Fruit fly (Drosophila melanogaster) whole organism, embryonic: ENCODE data around the gene CG34453.
A peak's percentile ranks its signal among the peaks of the same experiment; 100 is the strongest.

ENCODE experiments used
- Abd-B ChIP-seq: fragments of 200-800 bp; sonication (Bioruptor generic); optimal IDR thresholded peaks from 2 replicates; lab custom pipeline; 2018; ENCODE audit warnings: missing biosample characterization, mild to moderate bottlenecking, missing genetic modification characterization, moderate library complexity
- Asciz ChIP-seq: fragments of 200-800 bp; sonication (Bioruptor generic); optimal IDR thresholded peaks from 2 replicates; lab custom pipeline; 2017; ENCODE audit warnings: missing biosample characterization, mild to moderate bottlenecking, missing genetic modification characterization, missing genetic modification reagents
- CG10147 ChIP-seq: fragments of 200-800 bp; sonication (Bioruptor generic); optimal IDR thresholded peaks from 2 replicates; lab custom pipeline; 2019; ENCODE audit warnings: missing biosample characterization, mild to moderate bottlenecking, missing genetic modification characterization, moderate library complexity
- CG11085 ChIP-seq: fragments of 200-800 bp; sonication (Bioruptor generic); IDR thresholded peaks from 2 replicates; pipeline ENCODE4 v1.3.6; 2022; ENCODE audit warnings: missing biosample characterization, missing genetic modification characterization
- CG11456 ChIP-seq: fragments of 200-800 bp; sonication (Bioruptor generic); IDR thresholded peaks from 3 replicates; pipeline ENCODE4 v1.3.6; 2022; ENCODE audit warnings: missing biosample characterization, missing genetic modification characterization
- CG11696 ChIP-seq: fragments of 200-800 bp; sonication (Bioruptor generic); IDR thresholded peaks from 2 replicates; pipeline ENCODE4 v1.3.6; 2022; ENCODE audit warnings: missing biosample characterization, missing genetic modification characterization
- CG12219 ChIP-seq: fragments of 200-800 bp; sonication (Bioruptor generic); optimal IDR thresholded peaks from 3 replicates; lab custom pipeline; 2018; ENCODE audit warnings: missing biosample characterization, mild to moderate bottlenecking, missing genetic modification characterization
- CG13123 ChIP-seq: fragments of 200-800 bp; sonication (Bioruptor generic); optimal IDR thresholded peaks from 2 replicates; lab custom pipeline; 2016; ENCODE audit warnings: missing biosample characterization, missing genetic modification characterization
- CG13775 ChIP-seq: fragments of 200-800 bp; sonication (Bioruptor generic); optimal IDR thresholded peaks from 3 replicates; lab custom pipeline; 2017; ENCODE audit warnings: missing biosample characterization, mild to moderate bottlenecking, missing genetic modification characterization
- CG13894 ChIP-seq: fragments of 200-800 bp; sonication (Bioruptor generic); optimal IDR thresholded peaks from 3 replicates; lab custom pipeline; 2018; ENCODE audit warnings: missing biosample characterization, mild to moderate bottlenecking, missing genetic modification characterization, moderate library complexity
- CG16863 ChIP-seq: fragments of 200-800 bp; sonication (Bioruptor generic); optimal IDR thresholded peaks from 3 replicates; lab custom pipeline; 2016; ENCODE audit warnings: missing biosample characterization, missing genetic modification characterization
- CG17385 ChIP-seq: fragments of 200-800 bp; sonication (Bioruptor generic); optimal IDR thresholded peaks from 3 replicates; lab custom pipeline; 2018; ENCODE audit warnings: missing biosample characterization, mild to moderate bottlenecking, missing genetic modification characterization
- CG17829 ChIP-seq: fragments of 200-800 bp; optimal IDR thresholded peaks from 2 replicates; lab custom pipeline; 2019; ENCODE audit warnings: missing biosample characterization, mild to moderate bottlenecking, missing genetic modification characterization, moderate library complexity
- CG1792 ChIP-seq: fragments of 200-800 bp; sonication (Bioruptor generic); optimal IDR thresholded peaks from 2 replicates; lab custom pipeline; 2016; ENCODE audit warnings: missing biosample characterization, missing genetic modification characterization
- CG18262 ChIP-seq: fragments of 200-800 bp; optimal IDR thresholded peaks from 3 replicates; lab custom pipeline; 2019; ENCODE audit warnings: missing biosample characterization, mild to moderate bottlenecking, missing genetic modification characterization, moderate library complexity
- CG18619 ChIP-seq: fragments of 200-800 bp; sonication (Bioruptor generic); optimal IDR thresholded peaks from 3 replicates; lab custom pipeline; 2017; ENCODE audit warnings: missing biosample characterization, mild to moderate bottlenecking, missing genetic modification characterization
- CG6654 ChIP-seq: fragments of 200-800 bp; sonication (Bioruptor generic); optimal IDR thresholded peaks from 2 replicates; lab custom pipeline; 2017; ENCODE audit warnings: missing biosample characterization, mild to moderate bottlenecking, missing genetic modification characterization
- CG8281 ChIP-seq: fragments of 200-800 bp; sonication (Bioruptor generic); optimal IDR thresholded peaks from 2 replicates; lab custom pipeline; 2018; ENCODE audit warnings: missing biosample characterization, mild to moderate bottlenecking, missing genetic modification characterization, moderate library complexity
- CG8944 ChIP-seq: fragments of 200-800 bp; sonication (Bioruptor generic); optimal IDR thresholded peaks from 3 replicates; lab custom pipeline; 2016; ENCODE audit warnings: missing biosample characterization, missing genetic modification characterization
- CG9932 ChIP-seq: fragments of 200-800 bp; sonication (Bioruptor generic); IDR thresholded peaks from 2 replicates; pipeline ENCODE4 v1.3.6; 2022; ENCODE audit warnings: missing biosample characterization, missing genetic modification characterization
- CHES-1-like ChIP-seq: fragments of 200-800 bp; sonication (Bioruptor generic); optimal IDR thresholded peaks from 2 replicates; lab custom pipeline; 2016; ENCODE audit warnings: missing biosample characterization, missing genetic modification characterization
- D19A ChIP-seq: fragments of 200-800 bp; optimal IDR thresholded peaks from 3 replicates; lab custom pipeline; 2019; ENCODE audit warnings: missing biosample characterization, mild to moderate bottlenecking, missing genetic modification characterization, moderate library complexity
- Deaf1 ChIP-seq: fragments of 200-800 bp; optimal IDR thresholded peaks from 3 replicates; lab custom pipeline; 2019; ENCODE audit warnings: missing biosample characterization, mild to moderate bottlenecking, missing genetic modification characterization, moderate library complexity
- E2f1 ChIP-seq: fragments of 200-800 bp; sonication (Bioruptor generic); IDR thresholded peaks from 2 replicates; pipeline ENCODE4 v1.3.6; 2022; ENCODE audit warnings: missing biosample characterization, missing genetic modification characterization
- Hmx ChIP-seq: fragments of 200-800 bp; sonication (Bioruptor generic); optimal IDR thresholded peaks from 2 replicates; lab custom pipeline; 2016; ENCODE audit warnings: missing biosample characterization, missing genetic modification characterization
- Hr3 ChIP-seq: fragments of 200-800 bp; sonication (Bioruptor generic); optimal IDR thresholded peaks from 3 replicates; lab custom pipeline; 2016; ENCODE audit warnings: missing biosample characterization, missing genetic modification characterization
- MESR4 ChIP-seq: fragments of 200-800 bp; sonication (Bioruptor generic); optimal IDR thresholded peaks from 2 replicates; lab custom pipeline; 2018; ENCODE audit warnings: missing biosample characterization, mild to moderate bottlenecking, missing genetic modification characterization, moderate library complexity
- Sin3A ChIP-seq: fragments of >200 bp; optimal IDR thresholded peaks from 2 replicates; lab custom pipeline; 2018
- Xbp1 ChIP-seq: fragments of 200-800 bp; sonication (Bioruptor generic); optimal IDR thresholded peaks from 3 replicates; lab custom pipeline; 2016; ENCODE audit warnings: missing biosample characterization, mild to moderate bottlenecking, missing genetic modification characterization
- btn ChIP-seq: fragments of 200-800 bp; sonication (Bioruptor generic); optimal IDR thresholded peaks from 2 replicates; lab custom pipeline; 2016; ENCODE audit warnings: missing biosample characterization, missing genetic modification characterization
- cato ChIP-seq: fragments of 200-800 bp; sonication (Bioruptor generic); optimal IDR thresholded peaks from 2 replicates; lab custom pipeline; 2016; ENCODE audit warnings: missing biosample characterization, missing genetic modification characterization, borderline replicate concordance
- cg ChIP-seq: fragments of 200-800 bp; sonication (Bioruptor generic); optimal IDR thresholded peaks from 3 replicates; lab custom pipeline; 2019; ENCODE audit warnings: missing biosample characterization, mild to moderate bottlenecking, missing genetic modification characterization, moderate library complexity
- da ChIP-seq: fragments of 200-800 bp; sonication (Bioruptor generic); optimal IDR thresholded peaks from 2 replicates; lab custom pipeline; 2016; ENCODE audit warnings: missing biosample characterization, missing genetic modification characterization
- ems ChIP-seq: fragments of 200-800 bp; sonication (Bioruptor generic); optimal IDR thresholded peaks from 3 replicates; lab custom pipeline; 2016; ENCODE audit warnings: missing biosample characterization, missing genetic modification characterization
- fd96Cb ChIP-seq: fragments of 200-800 bp; sonication (Bioruptor generic); optimal IDR thresholded peaks from 2 replicates; lab custom pipeline; 2018; ENCODE audit warnings: missing biosample characterization, mild to moderate bottlenecking, missing genetic modification characterization, moderate library complexity
- ftz-f1 ChIP-seq: fragments of 200-800 bp; sonication (Bioruptor generic); optimal IDR thresholded peaks from 2 replicates; lab custom pipeline; 2016; ENCODE audit warnings: missing biosample characterization, missing genetic modification characterization
- fu2 ChIP-seq: fragments of 200-800 bp; sonication (Bioruptor generic); optimal IDR thresholded peaks from 2 replicates; lab custom pipeline; 2016; ENCODE audit warnings: missing biosample characterization, missing genetic modification characterization
- h ChIP-seq: fragments of >200 bp; optimal IDR thresholded peaks from 2 replicates; lab custom pipeline; 2017
- hbn ChIP-seq: fragments of 200-800 bp; sonication (Bioruptor generic); IDR thresholded peaks from 2 replicates; pipeline ENCODE4 v1.3.6; 2022; ENCODE audit warnings: missing biosample characterization, missing genetic modification characterization; ENCODE audit not compliant: partially characterized antibody
- lbe ChIP-seq: fragments of 200-800 bp; sonication (Bioruptor generic); optimal IDR thresholded peaks from 2 replicates; lab custom pipeline; 2016; ENCODE audit warnings: missing biosample characterization, mild to moderate bottlenecking, missing genetic modification characterization
- luna ChIP-seq: fragments of 200-800 bp; sonication (Bioruptor generic); optimal IDR thresholded peaks from 2 replicates; lab custom pipeline; 2016; ENCODE audit warnings: missing biosample characterization, missing genetic modification characterization
- nom ChIP-seq: fragments of 200-800 bp; sonication (Bioruptor generic); optimal IDR thresholded peaks from 2 replicates; lab custom pipeline; 2017; ENCODE audit warnings: missing biosample characterization, missing genetic modification characterization, mild to moderate bottlenecking, moderate library complexity, missing genetic modification reagents
- org-1 ChIP-seq: fragments of 200-800 bp; sonication (Bioruptor generic); optimal IDR thresholded peaks from 2 replicates; lab custom pipeline; 2017; ENCODE audit warnings: missing biosample characterization, missing genetic modification characterization
- pnt ChIP-seq: fragments of 200-800 bp; sonication (Bioruptor generic); optimal IDR thresholded peaks from 3 replicates; lab custom pipeline; 2016; ENCODE audit warnings: missing biosample characterization, missing genetic modification characterization
- rib ChIP-seq: fragments of 200-800 bp; sonication (Bioruptor generic); IDR thresholded peaks from 2 replicates; pipeline ENCODE4 v1.3.6; 2022; ENCODE audit warnings: missing biosample characterization, missing genetic modification characterization
- row ChIP-seq: fragments of 200-800 bp; sonication (Bioruptor generic); IDR thresholded peaks from 3 replicates; pipeline ENCODE4 v1.3.6; 2022; ENCODE audit warnings: missing biosample characterization, missing genetic modification characterization
- sim ChIP-seq: fragments of 200-800 bp; sonication (Bioruptor generic); IDR thresholded peaks from 2 replicates; pipeline ENCODE4 v1.3.6; 2022; ENCODE audit warnings: missing biosample characterization, missing genetic modification characterization
- tio ChIP-seq: fragments of 200-800 bp; sonication (Bioruptor generic); optimal IDR thresholded peaks from 2 replicates; lab custom pipeline; 2017; ENCODE audit warnings: missing biosample characterization, missing genetic modification characterization, inconsistent platforms
- vnd ChIP-seq: fragments of 200-800 bp; sonication (Bioruptor generic); IDR thresholded peaks from 3 replicates; pipeline ENCODE4 v1.3.6; 2022; ENCODE audit warnings: missing biosample characterization, missing genetic modification characterization; ENCODE audit not compliant: partially characterized antibody
- zen2 ChIP-seq: fragments of 200-800 bp; sonication (Bioruptor generic); IDR thresholded peaks from 3 replicates; pipeline ENCODE4 v1.3.6; 2022; ENCODE audit warnings: missing biosample characterization, missing genetic modification characterization; ENCODE audit not compliant: partially characterized antibody

CG34453 gene

DNA sequence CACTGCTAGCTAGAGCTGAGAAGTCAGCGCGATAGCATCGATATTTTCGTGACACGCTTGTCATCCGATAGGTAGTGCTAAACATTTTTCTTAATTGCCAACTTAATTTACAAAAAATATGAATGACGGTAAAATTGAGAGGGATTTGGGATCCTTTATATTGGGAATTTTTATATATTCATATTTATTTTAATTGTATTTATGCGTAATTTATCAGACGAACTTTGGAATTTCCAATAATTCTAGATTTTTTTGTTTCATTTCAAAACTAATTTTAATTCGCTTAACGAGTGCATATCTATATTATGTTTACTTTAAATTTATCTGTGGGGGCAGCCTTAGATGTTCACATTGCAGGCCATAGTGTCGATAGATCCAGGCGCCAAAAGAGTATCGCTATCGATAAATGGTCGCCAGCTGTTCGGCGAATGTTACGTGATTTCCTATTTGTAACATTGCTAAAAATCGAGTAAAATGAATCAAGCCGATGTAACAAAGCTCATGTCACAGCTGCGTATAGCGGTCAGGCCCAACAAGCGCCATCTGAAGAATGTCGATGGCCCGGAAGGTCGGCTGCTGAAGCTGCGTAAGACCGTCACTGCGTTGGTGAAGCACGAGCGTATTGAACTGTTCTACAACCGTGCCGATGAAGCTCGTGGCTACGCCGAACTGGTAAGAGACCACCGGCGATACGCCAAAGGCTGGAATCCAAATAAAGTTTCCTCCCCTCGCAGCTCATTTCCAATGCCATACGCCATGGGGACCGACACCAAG, 31.4 kb upstream of the CG34453 start, which contains the start of the genes Tudor-SN and mRpL17 (continued):
- peak; percentile 85 for TF ChIP-seq CG9932 (GFP tag; lab: Robert Waterston, UW)
- TF ChIP-seq CG6654, result no peak
- no peak for TF ChIP-seq h
- peak; percentile 66 for TF ChIP-seq lbe (GFP tag; lab: Kevin White, UChicago)
- TF ChIP-seq CG11085, result peak; percentile 52; the same call in 1 of the 2 replicates
- peak; percentile 23 for TF ChIP-seq CG18619 (GFP tag; lab: Kevin White, UChicago)
- peak; percentile 96 for TF ChIP-seq zen2
- TF ChIP-seq da (GFP tag; lab: Kevin White, UChicago), result no peak
- TF ChIP-seq luna (GFP tag; lab: Kevin White, UChicago), result no peak
- TF ChIP-seq CG17829 (tag; lab: Kevin White, UChicago), result peak; percentile 39
- TF ChIP-seq nom (GFP tag; lab: Kevin White, UChicago), result no peak
- peak; percentile 77 for TF ChIP-seq MESR4 (GFP tag; lab: Kevin White, UChicago)
- TF ChIP-seq ems (GFP tag; lab: Kevin White, UChicago), result peak; percentile 32
- TF ChIP-seq Deaf1 (tag; lab: Kevin White, UChicago), result peak; percentile 58
- peak; percentile 57 for TF ChIP-seq CG18262 (tag; lab: Kevin White, UChicago)
- peak; percentile 61 for TF ChIP-seq Xbp1 (GFP tag; lab: Kevin White, UChicago)
- no peak for TF ChIP-seq tio (GFP tag; lab: Kevin White, UChicago)
- TF ChIP-seq fu2 (GFP tag; lab: Kevin White, UChicago), result no peak
- peak; percentile 64; the same call in 1 of the 3 replicates for TF ChIP-seq CG11456 (GFP tag; lab: Robert Waterston, UW)
- TF ChIP-seq E2f1 (GFP tag; lab: Robert Waterston, UW), result no peak
- peak; percentile 23 for TF ChIP-seq CG8944
- no peak for TF ChIP-seq CG8281
- no peak for TF ChIP-seq cg
- TF ChIP-seq CG16863 (GFP tag; lab: Kevin White, UChicago), result peak; percentile 5
- TF ChIP-seq Sin3A (lab: Kevin White, UChicago), result peak; percentile 68
- peak; percentile 16 for TF ChIP-seq CG1792
- no peak for TF ChIP-seq ftz-f1 (GFP tag; lab: Kevin White, UChicago)
- TF ChIP-seq CG13775 (GFP tag; lab: Kevin White, UChicago), result peak; percentile 68
- TF ChIP-seq Abd-B, result no peak
- TF ChIP-seq hbn (GFP tag; lab: Robert Waterston, UW), result peak; percentile 85
- TF ChIP-seq CG13123 (GFP tag; lab: Kevin White, UChicago), result peak; percentile 52
- TF ChIP-seq sim, result no peak
- TF ChIP-seq CG10147 (GFP tag; lab: Kevin White, UChicago), result peak; percentile 0
- TF ChIP-seq D19A (tag; lab: Kevin White, UChicago), result peak; percentile 38
- no peak for TF ChIP-seq CG17385
- no peak for TF ChIP-seq Hmx
- peak; percentile 98 for TF ChIP-seq vnd (GFP tag; lab: Robert Waterston, UW)
- peak; percentile 78 for TF ChIP-seq row
- no peak for TF ChIP-seq rib (GFP tag; lab: Robert Waterston, UW)
- no peak for TF ChIP-seq CG11696 (GFP tag; lab: Robert Waterston, UW)
- TF ChIP-seq cato (GFP tag; lab: Kevin White, UChicago), result peak; percentile 15
- peak; percentile 13 for TF ChIP-seq fd96Cb (tag; lab: Kevin White, UChicago)
- TF ChIP-seq org-1 (GFP tag; lab: Kevin White, UChicago), result no peak
- TF ChIP-seq CHES-1-like (GFP tag; lab: Kevin White, UChicago), result no peak
- no peak for TF ChIP-seq btn (GFP tag; lab: Kevin White, UChicago)
- TF ChIP-seq Asciz (GFP tag; lab: Kevin White, UChicago), result no peak
- no peak for TF ChIP-seq pnt (GFP tag; lab: Kevin White, UChicago)
- peak; percentile 65 for TF ChIP-seq Hr3 (GFP tag; lab: Kevin White, UChicago)
- TF ChIP-seq CG13894 (tag; lab: Kevin White, UChicago), result no peak
- no peak for TF ChIP-seq CG12219 (GFP tag; lab: Kevin White, UChicago)
